Worm (Caenorhabditis elegans) whole organism, L4 larva: Measurements from ENCODE around the gene mnm-2.

Source experiments
- F49E8.2 ChIP-seq: sonication (generic microtip); optimal IDR thresholded peaks from 2 replicates; lab custom pipeline; 2016; ENCODE audit warnings: missing compliant biosample characterization, mild to moderate bottlenecking, missing genetic modification characterization, borderline replicate concordance
- T20F7.1 ChIP-seq: fragments of 200-800 bp; sonication (Bioruptor generic); optimal IDR thresholded peaks from 2 replicates; lab custom pipeline; 2018; ENCODE audit warnings: mild to moderate bottlenecking, missing genetic modification characterization, missing compliant biosample characterization
- ceh-62 ChIP-seq: sonication (generic microtip); optimal IDR thresholded peaks from 2 replicates; lab custom pipeline; 2017; ENCODE audit warnings: missing biosample characterization, missing genetic modification characterization
- daf-16 ChIP-seq, 3 experiments: sonication (generic microtip); optimal IDR thresholded peaks; 2 replicates each; lab custom pipeline; 2016 to 2017; ENCODE audit warnings: missing genetic modification characterization in 3 of 3, missing genetic modification reagents in 3 of 3, mild to moderate bottlenecking in 2 of 3, missing compliant biosample characterization in 2 of 3, missing biosample characterization in 1 of 3, moderate library complexity in 1 of 3
- mdl-1 ChIP-seq, 2 experiments: fragments of 150-350 bp in 1 of 2; sonication (generic microtip) in 1 of 2; optimal IDR thresholded peaks; 2 replicates each; lab custom pipeline; 2014 to 2017; ENCODE audit warnings: missing biosample characterization in 2 of 2, missing genetic modification characterization in 2 of 2
- mep-1 ChIP-seq: fragments of 150-350 bp; sonication (generic microtip); optimal IDR thresholded peaks from 3 replicates; lab custom pipeline; 2014; ENCODE audit warnings: missing biosample characterization, missing genetic modification characterization
- mxl-3 ChIP-seq: fragments of 200-800 bp; sonication (Bioruptor generic); optimal IDR thresholded peaks from 2 replicates; lab custom pipeline; 2018; ENCODE audit warnings: mild to moderate bottlenecking, missing genetic modification characterization, missing compliant biosample characterization
- nhr-237 ChIP-seq: sonication (generic microtip); optimal IDR thresholded peaks from 2 replicates; lab custom pipeline; 2017; ENCODE audit warnings: missing biosample characterization, missing genetic modification characterization
- unc-62 ChIP-seq, 3 experiments: fragments of 150-350 bp in 1 of 3; sonication (generic microtip); optimal IDR thresholded peaks in 2 of 3; peaks in 1 of 3; 1 replicate in 1 of 3; 2 replicates in 2 of 3; lab custom pipeline; 2014 to 2017; ENCODE audit warnings: missing biosample characterization in 3 of 3, missing genetic modification characterization in 3 of 3, missing genetic modification reagents in 3 of 3, missing genotype in 1 of 3

DNA sequence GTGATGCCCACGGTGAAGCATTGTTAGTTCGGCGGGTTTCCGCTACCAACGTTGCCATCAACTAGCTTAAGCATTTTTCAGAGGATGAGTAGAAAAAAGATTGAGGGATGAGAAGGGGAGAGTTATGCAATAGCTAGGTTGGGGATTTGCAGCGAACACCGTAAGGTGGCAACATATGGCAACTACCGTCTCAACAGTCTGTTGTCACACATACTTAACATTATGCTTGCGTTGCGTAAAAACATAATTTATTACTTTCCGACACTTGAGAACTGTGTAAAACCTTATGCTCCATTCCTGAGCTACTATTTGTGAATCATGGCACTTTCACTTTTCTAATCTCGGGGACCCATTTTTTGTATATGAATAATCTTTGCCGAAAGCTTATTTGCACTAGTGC, 42.0 kb upstream of the mnm-2 start:
- TF ChIP-seq daf-16 (GFP tag; optimal IDR thresholded peaks at IDR 0.05; lab: Kevin White, UChicago) (no peak), daf-16 (tag; optimal IDR thresholded peaks at IDR 0.05; lab: Kevin White, UChicago) (no peak), mdl-1 (tag; optimal IDR thresholded peaks at IDR 0.05; lab: Kevin White, UChicago) (no peak), ceh-62 (tag; lab: Kevin White, UChicago) (no peak), nhr-237 (tag; lab: Kevin White, UChicago) (no peak), unc-62 (GFP tag; optimal IDR thresholded peaks at IDR 0.05 in 1 of 2; lab: Kevin White, UChicago) (no peak), unc-62 (tag; optimal IDR thresholded peaks at IDR 0.05; lab: Kevin White, UChicago) (no peak), mep-1 (tag; lab: Kevin White, UChicago) (no peak), F49E8.2 (tag; lab: Kevin White, UChicago) (no peak), T20F7.1 (GFP tag; lab: Kevin White, UChicago) (no peak), mxl-3 (GFP tag; lab: Kevin White, UChicago) (no peak)
